Worm (Caenorhabditis elegans): ENCODE data around the gene R02F11.3.

- no peak for TF ChIP-seq nhr-2 (tag; optimal IDR thresholded peaks at IDR 0.05)
- TF ChIP-seq mep-1 (tag; optimal IDR thresholded peaks at IDR 0.05), result no peak
- TF ChIP-seq ces-1 (GFP tag; optimal IDR thresholded peaks at IDR 0.05), result no peak
- no peak for TF ChIP-seq ztf-11 (tag; optimal IDR thresholded peaks at IDR 0.05)
- no peak for TF ChIP-seq lsy-2 (tag; optimal IDR thresholded peaks at IDR 0.05)
Measured at ce11 chrV:4823323-4823682, 17.6 kb upstream of the R02F11.3 start, which contains the start of gene adss-1.
